Fruit fly (Drosophila melanogaster): ENCODE results near the gene CG6621.

DNA sequence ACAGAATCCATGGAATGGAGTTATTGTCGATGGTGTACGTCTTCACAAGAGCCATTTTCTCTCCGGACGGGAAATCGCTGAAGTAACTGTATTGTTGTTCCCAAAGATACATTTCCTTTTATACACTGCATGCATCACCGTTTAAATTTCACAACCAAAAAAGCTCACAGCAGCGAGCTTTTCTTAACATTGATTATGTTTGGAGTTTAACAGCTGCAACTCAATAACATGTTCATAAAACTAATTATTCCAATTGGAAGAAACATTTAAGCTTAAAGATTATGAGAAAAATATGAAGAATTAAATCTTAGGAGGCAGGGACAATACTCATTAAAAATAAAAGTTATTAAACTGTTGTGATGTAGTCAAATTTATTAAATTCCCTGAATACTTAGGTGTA, 14.1 kb downstream of the CG6621 start, which contains the start of gene CG14695:
- TF ChIP-seq Dll (optimal IDR thresholded peaks at IDR 0.05), result no peak
- TF ChIP-seq CG8478 (optimal IDR thresholded peaks at IDR 0.05), result no peak
- TF ChIP-seq pan (optimal IDR thresholded peaks at IDR 0.05), result no peak

Measured in whole organism.